Worm (Caenorhabditis elegans) whole organism, L3 larva: ENCODE measurements around the gene F07C6.4.
"Not testable (repeated sequence)": the region's sequence is repeated elsewhere in the genome, so short reads cannot be mapped to it uniquely, and the experiment has no call there.

ENCODE experiments used
- R02D3.7 ChIP-seq: fragments of 150-350 bp; optimal IDR thresholded peaks from 2 replicates; lab custom pipeline; 2014; ENCODE audit warnings: missing biosample characterization, missing genetic modification characterization
- ZK546.5 ChIP-seq: sonication (generic microtip); optimal IDR thresholded peaks from 2 replicates; lab custom pipeline; 2017; ENCODE audit warnings: missing biosample characterization, missing genetic modification characterization
- aly-2 ChIP-seq: fragments of 150-350 bp; optimal IDR thresholded peaks from 2 replicates; lab custom pipeline; 2014; ENCODE audit warnings: missing biosample characterization, missing genetic modification characterization
- ama-1 ChIP-seq: fragments of 150-350 bp; optimal IDR thresholded peaks from 2 replicates; lab custom pipeline; 2018
- ceh-28 ChIP-seq: fragments of 150-350 bp; optimal IDR thresholded peaks from 2 replicates; lab custom pipeline; 2014; ENCODE audit warnings: missing biosample characterization, missing genetic modification reagents, missing genetic modification characterization
- daf-12 ChIP-seq: fragments of 150-350 bp; optimal IDR thresholded peaks from 2 replicates; lab custom pipeline; 2014; ENCODE audit warnings: missing biosample characterization, missing genetic modification reagents, missing genetic modification characterization
- elt-2 ChIP-seq: sonication (generic microtip); optimal IDR thresholded peaks from 2 replicates; lab custom pipeline; 2016; ENCODE audit warnings: missing genetic modification reagents, mild to moderate bottlenecking, missing genetic modification characterization, missing compliant biosample characterization
- fkh-2 ChIP-seq: fragments of 150-350 bp; optimal IDR thresholded peaks from 2 replicates; lab custom pipeline; 2014; ENCODE audit warnings: missing biosample characterization, missing genetic modification reagents, missing genetic modification characterization
- fos-1 ChIP-seq: fragments of 150-350 bp; optimal IDR thresholded peaks from 2 replicates; lab custom pipeline; 2014; ENCODE audit warnings: missing biosample characterization, missing genetic modification characterization
- lin-15B ChIP-seq: fragments of 150-350 bp; optimal IDR thresholded peaks from 2 replicates; lab custom pipeline; 2014; ENCODE audit warnings: missing biosample characterization, missing genetic modification characterization
- lin-39 ChIP-seq: fragments of 150-350 bp; optimal IDR thresholded peaks from 2 replicates; lab custom pipeline; 2018; ENCODE audit warnings: missing biosample characterization, missing genetic modification reagents, missing genetic modification characterization
- mdl-1 ChIP-seq: fragments of 150-350 bp; optimal IDR thresholded peaks from 2 replicates; lab custom pipeline; 2014; ENCODE audit warnings: missing biosample characterization, missing genetic modification characterization
- nhr-11 ChIP-seq: fragments of 150-350 bp; optimal IDR thresholded peaks from 2 replicates; lab custom pipeline; 2014; ENCODE audit warnings: missing biosample characterization, missing genetic modification characterization
- nhr-23 ChIP-seq: fragments of 150-350 bp; optimal IDR thresholded peaks from 2 replicates; lab custom pipeline; 2014; ENCODE audit warnings: missing biosample characterization, missing genetic modification reagents, missing genetic modification characterization
- nhr-25 ChIP-seq: sonication (generic microtip); optimal IDR thresholded peaks from 2 replicates; lab custom pipeline; 2017; ENCODE audit warnings: missing biosample characterization, missing genetic modification characterization
- nhr-67 ChIP-seq: fragments of 150-350 bp; optimal IDR thresholded peaks from 2 replicates; lab custom pipeline; 2014; ENCODE audit warnings: missing biosample characterization, missing genetic modification characterization
- nhr-76 ChIP-seq: fragments of 150-350 bp; sonication (generic microtip); optimal IDR thresholded peaks from 5 replicates; lab custom pipeline; 2014; ENCODE audit warnings: missing biosample characterization, missing genetic modification characterization
- nhr-77 ChIP-seq: fragments of 150-350 bp; optimal IDR thresholded peaks from 2 replicates; lab custom pipeline; 2014; ENCODE audit warnings: missing biosample characterization, missing genetic modification characterization
- pha-4 ChIP-seq: fragments of 150-350 bp; optimal IDR thresholded peaks from 2 replicates; lab custom pipeline; 2014; ENCODE audit warnings: missing biosample characterization, missing genetic modification reagents, missing genetic modification characterization
- pqm-1 ChIP-seq: fragments of 150-350 bp; optimal IDR thresholded peaks from 2 replicates; lab custom pipeline; 2017; ENCODE audit warnings: missing biosample characterization, missing genetic modification characterization, inconsistent platforms
- skn-1 ChIP-seq: fragments of 150-350 bp; optimal IDR thresholded peaks from 2 replicates; lab custom pipeline; 2014; ENCODE audit warnings: missing biosample characterization, missing genetic modification characterization
- snpc-4 ChIP-seq: fragments of 150-350 bp; optimal IDR thresholded peaks from 2 replicates; lab custom pipeline; 2014; ENCODE audit warnings: missing biosample characterization, missing genetic modification characterization
- tbx-2 ChIP-seq: sonication (generic microtip); optimal IDR thresholded peaks from 2 replicates; lab custom pipeline; 2016; ENCODE audit warnings: mild to moderate bottlenecking, missing genetic modification characterization, missing compliant biosample characterization
- unc-62 ChIP-seq: fragments of 150-350 bp; sonication (generic microtip); optimal IDR thresholded peaks from 4 replicates; lab custom pipeline; 2014; ENCODE audit warnings: missing biosample characterization, missing genetic modification reagents, missing genetic modification characterization
- zag-1 ChIP-seq: fragments of 150-350 bp; optimal IDR thresholded peaks from 2 replicates; lab custom pipeline; 2014; ENCODE audit warnings: missing biosample characterization, missing genetic modification characterization
- ztf-11 ChIP-seq: fragments of 150-350 bp; optimal IDR thresholded peaks from 2 replicates; lab custom pipeline; 2014; ENCODE audit warnings: missing biosample characterization, missing genetic modification characterization
- ztf-4 ChIP-seq: fragments of 150-350 bp; optimal IDR thresholded peaks from 2 replicates; lab custom pipeline; 2014; ENCODE audit warnings: missing biosample characterization, missing genetic modification characterization

F07C6.4 gene

ce11 chrIV:12869383-12869782, 63.7 kb downstream of the F07C6.4 start:
- no peak for TF ChIP-seq ceh-28
- no peak for TF ChIP-seq ztf-11 (tag; lab: Kevin White, UChicago)
- no peak for TF ChIP-seq mdl-1
- TF ChIP-seq nhr-11 (tag; lab: Kevin White, UChicago) = no peak
- TF ChIP-seq unc-62 (GFP tag; lab: Kevin White, UChicago) = no peak
- no peak for TF ChIP-seq R02D3.7 (tag; lab: Kevin White, UChicago)
- no peak for TF ChIP-seq zag-1 (tag; lab: Kevin White, UChicago)
- TF ChIP-seq nhr-67 = no peak
- TF ChIP-seq pqm-1 (tag; lab: Kevin White, UChicago) = peak; percentile 21
- no peak for TF ChIP-seq daf-12 (tag; lab: Kevin White, UChicago)
- TF ChIP-seq elt-2 (tag; lab: Kevin White, UChicago) = peak; percentile 71

DNA sequence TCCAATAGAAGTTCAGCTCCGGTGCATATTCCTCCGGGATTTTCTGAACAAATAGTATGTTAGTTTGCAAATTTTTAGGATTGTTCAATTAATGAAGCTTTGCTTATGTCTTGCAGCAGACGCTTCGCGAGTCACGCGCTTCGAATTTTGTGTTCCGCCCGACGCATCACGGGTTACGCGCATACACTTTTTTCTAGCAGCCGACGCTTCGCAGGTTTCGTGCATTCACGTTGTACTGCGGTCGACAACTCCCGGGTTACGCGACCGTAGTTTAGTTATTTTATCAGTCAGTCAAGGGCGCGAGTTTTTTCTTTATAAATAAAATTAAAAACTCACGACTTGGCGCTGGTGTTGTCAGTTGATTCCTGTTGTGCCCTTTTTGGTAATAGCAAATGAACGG, 64.1 kb downstream of the F07C6.4 start:
- TF ChIP-seq elt-2 (tag; lab: Kevin White, UChicago) (peak; percentile 19), snpc-4 (tag; lab: Kevin White, UChicago) (peak; percentile 31), lin-39 (tag; lab: Kevin White, UChicago) (no peak), skn-1 (tag; lab: Kevin White, UChicago) (no peak), tbx-2 (tag; lab: Kevin White, UChicago) (no peak)

ce11 chrIV:12870315-12870714, 64.6 kb downstream of the F07C6.4 start:
- no peak for TF ChIP-seq lin-15B
- TF ChIP-seq elt-2 (tag; lab: Kevin White, UChicago) = peak; percentile 10
- TF ChIP-seq, all 47 proteins: peak for 1

DNA sequence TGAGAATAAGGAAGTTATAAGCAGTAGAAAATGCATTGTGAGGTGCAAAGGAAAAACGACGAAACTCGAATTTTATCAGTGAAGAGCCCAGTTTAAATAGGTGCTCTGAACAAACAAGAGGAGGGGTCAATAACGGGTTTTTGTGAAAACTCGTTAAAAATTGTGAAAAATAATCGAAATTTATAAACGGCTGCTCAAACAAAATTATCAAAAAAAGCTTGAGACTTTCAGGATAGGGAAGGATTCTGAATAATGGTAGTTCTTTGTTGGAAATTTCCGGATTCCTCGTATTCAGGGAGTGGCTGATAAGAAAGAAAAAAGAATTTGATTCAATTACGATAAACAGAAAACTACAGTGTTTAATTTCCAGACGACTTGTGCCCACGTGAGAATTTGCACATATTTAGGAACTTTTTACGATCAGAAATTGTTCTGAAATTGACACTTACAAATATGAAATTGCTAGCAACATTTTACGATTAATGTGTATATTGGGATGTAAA, 65.8 kb downstream of the F07C6.4 start, which contains the start of gene clec-187:
Gene clec-187, minus strand, starts transcription at position 51 of the 503 bp plus-strand sequence.
- TF ChIP-seq nhr-76 (tag; lab: Kevin White, UChicago) (no peak), elt-2 (tag; lab: Kevin White, UChicago) (peak; percentile 56), ceh-28 (no peak), pha-4 (tag; lab: Kevin White, UChicago) (peak; percentile 3)

- not testable (repeated sequence) for TF ChIP-seq zag-1 (tag; lab: Kevin White, UChicago); fos-1; nhr-23
These were observed 69.5 kb downstream of the F07C6.4 start, which contains the start of gene ZK896.1 for ce11 chrIV:12875260-12875659. ZK896.1 (minus strand) TSS chrIV:12875360.

DNA sequence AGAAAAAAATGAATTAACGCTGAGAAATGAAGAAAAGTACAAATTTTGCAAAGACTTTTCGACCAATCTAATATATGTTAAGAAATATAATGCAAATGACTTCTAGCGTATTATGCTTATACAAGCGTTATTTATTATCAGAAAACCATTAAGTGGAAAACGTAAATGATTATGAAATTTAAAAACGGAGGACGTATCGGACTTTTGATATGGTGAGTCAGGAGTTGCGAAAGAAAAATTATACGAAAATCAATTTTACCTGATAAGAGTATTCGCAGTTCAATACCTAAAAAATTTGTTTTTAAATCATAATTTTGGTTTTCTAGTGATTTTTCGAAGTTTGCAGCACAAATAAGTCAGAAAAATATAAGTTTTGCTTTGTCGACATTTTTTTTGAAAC, 70.8 kb downstream of the F07C6.4 start:
- TF ChIP-seq nhr-25 (tag; lab: Kevin White, UChicago) (no peak), ama-1 (lab: Kevin White, UChicago) (no peak), pqm-1 (tag; lab: Kevin White, UChicago) (peak; percentile 74), elt-2 (tag; lab: Kevin White, UChicago) (peak; percentile 62)
- TF ChIP-seq, all 47 proteins: peak for 2

ce11 chrIV:12879557-12879956, 73.8 kb downstream of the F07C6.4 start, which contains the start of gene ZK896.5:
ZK896.5 (minus strand) TSS chrIV:12879645.
- TF ChIP-seq aly-2 (tag; lab: Kevin White, UChicago) = no peak
- no peak for TF ChIP-seq ZK546.5 (tag; lab: Kevin White, UChicago)
- TF ChIP-seq nhr-77 (tag; lab: Kevin White, UChicago) = no peak
- TF ChIP-seq pha-4 (tag; lab: Kevin White, UChicago) = peak; percentile 79
- peak; percentile 85 for TF ChIP-seq elt-2 (tag; lab: Kevin White, UChicago)
- no peak for TF ChIP-seq ztf-4 (tag; lab: Kevin White, UChicago)
- TF ChIP-seq pqm-1 (tag; lab: Kevin White, UChicago) = peak; percentile 95
- TF ChIP-seq fkh-2 (tag; lab: Kevin White, UChicago) = no peak
